Worm (Caenorhabditis elegans) whole organism, L2 larva: Measurements from ENCODE around the gene F58F12.3.

Experiments
- C34F6.9 ChIP-seq: fragments of 150-350 bp; optimal IDR thresholded peaks from 2 replicates; lab custom pipeline; 2014; ENCODE audit warnings: missing biosample characterization, missing genetic modification characterization
- F13H6.1 ChIP-seq: sonication (generic microtip); optimal IDR thresholded peaks from 2 replicates; lab custom pipeline; 2016; ENCODE audit warnings: missing genetic modification characterization, missing compliant biosample characterization
- alr-1 ChIP-seq: fragments of 150-350 bp; optimal IDR thresholded peaks from 2 replicates; lab custom pipeline; 2014; ENCODE audit warnings: missing biosample characterization, missing genetic modification characterization
- aly-2 ChIP-seq: fragments of 150-350 bp; optimal IDR thresholded peaks from 2 replicates; lab custom pipeline; 2014; ENCODE audit warnings: missing biosample characterization, missing genetic modification characterization
- blmp-1 ChIP-seq: sonication (generic microtip); optimal IDR thresholded peaks from 2 replicates; lab custom pipeline; 2017; ENCODE audit warnings: missing genetic modification characterization, mild to moderate bottlenecking, missing compliant biosample characterization, antibody characterized with exemption, moderate library complexity; ENCODE audit not compliant: insufficient read depth
- ceh-16 ChIP-seq: fragments of 150-350 bp; optimal IDR thresholded peaks from 2 replicates; lab custom pipeline; 2014; ENCODE audit warnings: missing biosample characterization, missing genetic modification characterization
- ceh-82 ChIP-seq: fragments of 150-350 bp; optimal IDR thresholded peaks from 2 replicates; lab custom pipeline; 2014; ENCODE audit warnings: missing biosample characterization, missing genetic modification characterization
- crh-2 ChIP-seq: sonication (generic microtip); optimal IDR thresholded peaks from 2 replicates; lab custom pipeline; 2017; ENCODE audit warnings: missing biosample characterization, missing genetic modification characterization
- egl-27 ChIP-seq: sonication (generic microtip); optimal IDR thresholded peaks from 3 replicates; lab custom pipeline; 2017; ENCODE audit warnings: missing biosample characterization, missing genetic modification reagents, missing genetic modification characterization
- elt-1 ChIP-seq: fragments of 150-350 bp; optimal IDR thresholded peaks from 2 replicates; lab custom pipeline; 2014; ENCODE audit warnings: missing biosample characterization, missing genetic modification characterization
- fos-1 ChIP-seq: fragments of 150-350 bp; optimal IDR thresholded peaks from 2 replicates; lab custom pipeline; 2014; ENCODE audit warnings: missing biosample characterization, missing genetic modification characterization
- gmeb-1 ChIP-seq: fragments of 150-350 bp; optimal IDR thresholded peaks from 2 replicates; lab custom pipeline; 2014; ENCODE audit warnings: missing biosample characterization, missing genetic modification characterization
- lin-11 ChIP-seq: fragments of 150-350 bp; sonication (generic microtip); optimal IDR thresholded peaks from 2 replicates; lab custom pipeline; 2014; ENCODE audit warnings: missing biosample characterization, missing genetic modification characterization, inconsistent platforms, mixed read lengths
- lin-13 ChIP-seq: fragments of 150-350 bp; optimal IDR thresholded peaks from 2 replicates; lab custom pipeline; 2014; ENCODE audit warnings: missing biosample characterization, missing genetic modification reagents, missing genetic modification characterization
- lin-39 ChIP-seq: fragments of 150-350 bp; optimal IDR thresholded peaks from 2 replicates; lab custom pipeline; 2014; ENCODE audit warnings: missing biosample characterization, missing genetic modification reagents, missing genetic modification characterization
- lsy-2 ChIP-seq, 2 experiments: fragments of 150-350 bp in 1 of 2; sonication (generic microtip) in 1 of 2; optimal IDR thresholded peaks; 2 replicates each; lab custom pipeline; 2014 to 2017; ENCODE audit warnings: missing biosample characterization in 2 of 2, missing genetic modification characterization in 2 of 2
- mab-5 ChIP-seq: fragments of 150-350 bp; optimal IDR thresholded peaks from 2 replicates; lab custom pipeline; 2014; ENCODE audit warnings: missing biosample characterization, missing genetic modification characterization
- mbf-1 ChIP-seq: sonication (generic microtip); optimal IDR thresholded peaks from 2 replicates; lab custom pipeline; 2017; ENCODE audit warnings: missing biosample characterization, missing genetic modification characterization
- mdl-1 ChIP-seq, 2 experiments: fragments of 150-350 bp in 1 of 2; sonication (generic microtip) in 1 of 2; optimal IDR thresholded peaks; 2 replicates each; lab custom pipeline; 2017; ENCODE audit warnings: missing biosample characterization in 2 of 2, missing genetic modification characterization in 2 of 2
- nhr-10 ChIP-seq: sonication (generic microtip); optimal IDR thresholded peaks from 2 replicates; lab custom pipeline; 2017; ENCODE audit warnings: missing biosample characterization, missing genetic modification characterization
- nhr-12 ChIP-seq: fragments of 150-350 bp; optimal IDR thresholded peaks from 2 replicates; lab custom pipeline; 2014; ENCODE audit warnings: missing biosample characterization, missing genetic modification characterization
- nhr-129 ChIP-seq: fragments of 150-350 bp; optimal IDR thresholded peaks from 2 replicates; lab custom pipeline; 2014; ENCODE audit warnings: missing biosample characterization, missing genetic modification characterization
- nhr-21 ChIP-seq: fragments of 150-350 bp; optimal IDR thresholded peaks from 2 replicates; lab custom pipeline; 2014; ENCODE audit warnings: missing biosample characterization, missing genetic modification characterization
- nhr-23 ChIP-seq: fragments of 150-350 bp; optimal IDR thresholded peaks from 2 replicates; lab custom pipeline; 2014; ENCODE audit warnings: missing biosample characterization, missing genetic modification reagents, missing genetic modification characterization
- nhr-237 ChIP-seq: fragments of 150-350 bp; optimal IDR thresholded peaks from 2 replicates; lab custom pipeline; 2014; ENCODE audit warnings: missing biosample characterization, missing genetic modification characterization
- nhr-25 ChIP-seq: fragments of 150-350 bp; sonication (generic microtip); optimal IDR thresholded peaks from 3 replicates; lab custom pipeline; 2014; ENCODE audit warnings: missing biosample characterization, missing genetic modification characterization
- nhr-6 ChIP-seq: fragments of 150-350 bp; optimal IDR thresholded peaks from 2 replicates; lab custom pipeline; 2014; ENCODE audit warnings: missing biosample characterization, missing genetic modification characterization
- peb-1 ChIP-seq: fragments of 150-350 bp; optimal IDR thresholded peaks from 2 replicates; lab custom pipeline; 2014; ENCODE audit warnings: missing biosample characterization, missing genetic modification characterization
- sem-4 ChIP-seq: fragments of 150-350 bp; optimal IDR thresholded peaks from 2 replicates; lab custom pipeline; 2014; ENCODE audit warnings: missing biosample characterization, missing genetic modification reagents, missing genetic modification characterization
- sma-3 ChIP-seq: sonication (generic microtip); optimal IDR thresholded peaks from 2 replicates; lab custom pipeline; 2016; ENCODE audit warnings: missing genetic modification reagents, missing genetic modification characterization, missing compliant biosample characterization
- sma-9 ChIP-seq, 2 experiments: fragments of 150-350 bp in 1 of 2; sonication (generic microtip) in 1 of 2; optimal IDR thresholded peaks; 2 replicates each; lab custom pipeline; 2014 to 2016; ENCODE audit warnings: missing genetic modification characterization in 2 of 2, mild to moderate bottlenecking in 1 of 2, missing biosample characterization in 1 of 2, missing compliant biosample characterization in 1 of 2, missing genetic modification reagents in 1 of 2, moderate library complexity in 1 of 2
- snpc-4 ChIP-seq: fragments of 150-350 bp; optimal IDR thresholded peaks from 2 replicates; lab custom pipeline; 2014; ENCODE audit warnings: missing biosample characterization, missing genetic modification characterization
- unc-39 ChIP-seq: fragments of 150-350 bp; optimal IDR thresholded peaks from 2 replicates; lab custom pipeline; 2014; ENCODE audit warnings: missing biosample characterization, missing genetic modification characterization
- unc-55 ChIP-seq: fragments of 150-350 bp; sonication (generic microtip); optimal IDR thresholded peaks from 3 replicates; lab custom pipeline; 2014; ENCODE audit warnings: missing biosample characterization, missing genetic modification reagents, missing genetic modification characterization
- unc-62 ChIP-seq: fragments of 150-350 bp; optimal IDR thresholded peaks from 2 replicates; lab custom pipeline; 2014; ENCODE audit warnings: missing biosample characterization, missing genetic modification reagents, missing genetic modification characterization
- zag-1 ChIP-seq: fragments of 150-350 bp; optimal IDR thresholded peaks from 2 replicates; lab custom pipeline; 2014; ENCODE audit warnings: missing biosample characterization, missing genetic modification characterization
- ztf-11 ChIP-seq: sonication (generic microtip); optimal IDR thresholded peaks from 2 replicates; lab custom pipeline; 2017; ENCODE audit warnings: missing biosample characterization, missing genetic modification characterization
- ztf-4 ChIP-seq: fragments of 150-350 bp; optimal IDR thresholded peaks from 2 replicates; lab custom pipeline; 2014; ENCODE audit warnings: missing biosample characterization, missing genetic modification characterization

The F58F12.3 gene

DNA sequence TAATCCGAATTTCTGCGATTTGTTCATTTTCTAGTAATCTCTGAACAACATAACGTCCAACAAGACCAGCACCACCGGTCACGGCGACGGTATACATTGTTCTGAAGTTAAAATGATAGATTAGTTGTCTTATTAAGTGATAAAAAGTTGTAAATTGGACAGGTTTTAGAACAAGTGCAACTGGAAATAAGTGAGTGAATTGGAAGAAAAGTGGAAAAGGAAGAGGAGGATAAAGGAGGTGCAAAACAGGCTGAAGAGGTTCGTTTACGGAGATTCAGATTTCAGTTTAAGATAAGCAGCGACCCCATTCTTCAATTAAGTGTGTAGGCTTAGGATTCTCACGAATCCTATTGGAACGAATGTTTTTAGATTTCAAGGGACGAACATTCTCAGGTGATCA lies 32.2 kb downstream of the F58F12.3 start, which contains the start of gene C32D5.12:
TSS of gene C32D5.12 (minus strand) at position 101 of the 400 bp plus-strand sequence.
- no peak for TF ChIP-seq C34F6.9 (tag; lab: Kevin White, UChicago)
- TF ChIP-seq elt-1 (tag; lab: Kevin White, UChicago) = no peak
- no peak for TF ChIP-seq mbf-1 (tag; lab: Kevin White, UChicago)
- TF ChIP-seq nhr-10 (tag; lab: Kevin White, UChicago) = no peak
- TF ChIP-seq lin-39 (tag; lab: Kevin White, UChicago) = no peak

- TF ChIP-seq mdl-1 (tag; optimal IDR thresholded peaks at IDR 0.05; lab: Kevin White, UChicago) (no peak), nhr-237 (tag; lab: Kevin White, UChicago) (no peak), alr-1 (tag; lab: Kevin White, UChicago) (no peak), fos-1 (no peak), nhr-23 (tag; lab: Kevin White, UChicago) (no peak), blmp-1 (tag; lab: Kevin White, UChicago) (no peak), nhr-25 (tag; lab: Kevin White, UChicago) (no peak), ztf-11 (tag; lab: Kevin White, UChicago) (no peak), lin-39 (tag; lab: Kevin White, UChicago) (no peak), nhr-129 (tag; lab: Kevin White, UChicago) (no peak), gmeb-1 (tag; lab: Kevin White, UChicago) (no peak), zag-1 (tag; lab: Kevin White, UChicago) (no peak), aly-2 (tag; lab: Kevin White, UChicago) (no peak), ceh-82 (tag; lab: Kevin White, UChicago) (no peak), crh-2 (tag; lab: Kevin White, UChicago) (no peak), lsy-2 (tag; optimal IDR thresholded peaks at IDR 0.05; lab: Kevin White, UChicago) (no peak), ceh-16 (tag; lab: Kevin White, UChicago) (no peak), snpc-4 (no peak), peb-1 (tag; lab: Kevin White, UChicago) (no peak), F13H6.1 (tag; lab: Kevin White, UChicago) (no peak)
Observed at ce11 chrII:6358232-6358631, 32.9 kb downstream of the F58F12.3 start.

DNA sequence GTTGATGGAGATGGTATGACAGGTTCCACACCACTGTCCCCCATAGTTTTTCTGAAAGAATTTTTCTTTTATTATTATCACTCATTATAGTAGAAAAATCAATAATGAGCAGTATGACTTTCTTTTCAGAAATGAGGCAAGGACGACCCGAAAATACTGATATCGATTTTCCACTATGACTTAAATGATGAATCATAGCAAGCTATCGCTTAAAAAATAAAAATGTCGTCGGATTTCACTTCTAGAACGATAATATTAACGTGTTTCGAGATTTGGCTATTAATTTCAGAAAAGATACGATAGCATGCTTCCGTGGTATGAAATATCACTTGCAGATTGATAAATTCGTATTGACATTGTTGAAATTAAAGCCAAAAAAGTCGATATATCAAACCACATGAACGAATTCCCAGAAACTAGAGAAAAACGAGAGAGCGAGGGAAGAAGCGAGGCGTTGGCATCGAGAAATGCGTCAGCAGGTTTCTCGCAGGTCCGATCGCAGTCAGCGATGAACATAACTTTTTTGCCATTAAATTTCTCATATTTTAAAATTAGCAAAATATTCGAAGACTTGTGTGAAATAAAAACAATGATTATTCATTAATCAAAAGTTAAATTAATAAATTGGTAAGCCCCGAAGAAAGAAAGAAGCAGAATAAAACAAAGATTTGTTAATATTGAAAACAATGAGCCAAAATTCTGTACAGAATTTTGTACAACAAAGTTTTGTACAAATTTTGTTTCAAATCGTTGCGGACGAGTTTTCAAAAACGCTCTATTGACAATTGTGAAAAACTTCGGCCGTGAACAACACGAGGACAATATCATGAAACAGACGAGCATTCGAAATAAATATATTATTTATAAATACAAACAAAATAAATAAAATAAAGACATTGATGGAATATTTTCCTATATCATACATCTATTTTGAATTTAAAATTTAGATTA lies 35.4 kb downstream of the F58F12.3 start, which contains the start of gene C32D5.11:
TSS of gene C32D5.11 (minus strand) at position 51 of the 951 bp plus-strand sequence.
- TF ChIP-seq egl-27 = peak; percentile 15
- peak; percentile 64 for TF ChIP-seq sma-3
- TF ChIP-seq lin-13 = peak; percentile 72
- TF ChIP-seq mdl-1 (tag; optimal IDR thresholded peaks at IDR 0.05; lab: Kevin White, UChicago) = no peak
- TF ChIP-seq nhr-6 (tag; lab: Kevin White, UChicago) = peak; percentile 32
- no peak for TF ChIP-seq nhr-12 (tag; lab: Kevin White, UChicago)
- TF ChIP-seq ztf-11 (tag; lab: Kevin White, UChicago) = no peak
- peak; percentile 21 for TF ChIP-seq mab-5 (tag; lab: Kevin White, UChicago)
- peak; percentile 47 to 89 for TF ChIP-seq lsy-2 (tag; optimal IDR thresholded peaks at IDR 0.05; lab: Kevin White, UChicago)
- TF ChIP-seq ztf-4 = peak; percentile 13
- peak; percentile 80 for TF ChIP-seq lin-11 (tag; lab: Kevin White, UChicago)
- peak; percentile 36 for TF ChIP-seq nhr-21 (tag; lab: Kevin White, UChicago)
- TF ChIP-seq nhr-129 (tag; lab: Kevin White, UChicago) = peak; percentile 81
- peak; percentile 90 for TF ChIP-seq C34F6.9 (tag; lab: Kevin White, UChicago)
- peak; percentile 62 for TF ChIP-seq F13H6.1 (tag; lab: Kevin White, UChicago)
- TF ChIP-seq unc-62 (GFP tag; lab: Kevin White, UChicago) = no peak
- TF ChIP-seq unc-39 (tag; lab: Kevin White, UChicago) = no peak
- TF ChIP-seq snpc-4 = peak; percentile 56
- TF ChIP-seq sem-4 = peak; percentile 73
- peak; percentile 77 for TF ChIP-seq fos-1
- peak; percentile 76 for TF ChIP-seq crh-2 (tag; lab: Kevin White, UChicago)
- TF ChIP-seq sma-9 (GFP tag; optimal IDR thresholded peaks at IDR 0.05; lab: Kevin White, UChicago) = peak; percentile 72
- TF ChIP-seq sma-9 (tag; optimal IDR thresholded peaks at IDR 0.05; lab: Kevin White, UChicago) = no peak
- TF ChIP-seq nhr-25 (tag; lab: Kevin White, UChicago) = peak; percentile 74
- peak; percentile 81 for TF ChIP-seq unc-55
- peak; percentile 78 for TF ChIP-seq gmeb-1 (tag; lab: Kevin White, UChicago)
